Fruit fly (Drosophila melanogaster) whole organism, embryonic: Measurements from ENCODE around the gene CG34267.
A peak's percentile ranks its signal among the peaks of the same experiment; 100 is the strongest.

Experiments
- Adf1 ChIP-seq: fragments of 200-800 bp; sonication (Bioruptor generic); IDR thresholded peaks from 2 replicates; pipeline ENCODE4 v1.3.6; 2022; ENCODE audit warnings: missing biosample characterization, missing genetic modification characterization
- B-H1 ChIP-seq: fragments of 200-800 bp; sonication (Bioruptor generic); IDR thresholded peaks from 3 replicates; pipeline ENCODE4 v1.3.6; 2022; ENCODE audit warnings: missing biosample characterization, missing genetic modification characterization
- BEAF-32 ChIP-seq: fragments of 200-800 bp; sonication (Bioruptor generic); optimal IDR thresholded peaks from 3 replicates; lab custom pipeline; 2017; ENCODE audit warnings: missing biosample characterization, missing genetic modification characterization, mild to moderate bottlenecking, moderate library complexity, missing genetic modification reagents
- BtbVII ChIP-seq: fragments of 200-800 bp; sonication (Bioruptor generic); optimal IDR thresholded peaks from 3 replicates; lab custom pipeline; 2017; ENCODE audit warnings: missing biosample characterization, mild to moderate bottlenecking, missing genetic modification characterization
- Bteb2 ChIP-seq: fragments of 200-800 bp; sonication (Bioruptor generic); optimal IDR thresholded peaks from 2 replicates; lab custom pipeline; 2016; ENCODE audit warnings: missing biosample characterization, missing genetic modification characterization
- C15 ChIP-seq: fragments of 200-800 bp; sonication (Bioruptor generic); IDR thresholded peaks from 3 replicates; pipeline ENCODE4 v1.3.6; 2022; ENCODE audit warnings: missing biosample characterization, missing genetic modification characterization
- CG11247 ChIP-seq: fragments of 200-800 bp; sonication (Bioruptor generic); IDR thresholded peaks from 2 replicates; pipeline ENCODE4 v1.3.6; 2022; ENCODE audit warnings: missing biosample characterization, missing genetic modification characterization
- CG11696 ChIP-seq: fragments of 200-800 bp; sonication (Bioruptor generic); IDR thresholded peaks from 2 replicates; pipeline ENCODE4 v1.3.6; 2022; ENCODE audit warnings: missing biosample characterization, missing genetic modification characterization
- CG12942 ChIP-seq: fragments of 200-800 bp; sonication (Bioruptor generic); optimal IDR thresholded peaks from 3 replicates; lab custom pipeline; 2016; ENCODE audit warnings: missing biosample characterization, missing genetic modification characterization
- CG14014 ChIP-seq: fragments of 200-800 bp; sonication (Bioruptor generic); IDR thresholded peaks from 2 replicates; pipeline ENCODE4 v1.3.6; 2022; ENCODE audit warnings: missing biosample characterization, missing genetic modification characterization
- CG14441 ChIP-seq: fragments of 200-800 bp; sonication (Bioruptor generic); IDR thresholded peaks from 2 replicates; pipeline ENCODE4 v1.3.6; 2022; ENCODE audit warnings: missing biosample characterization, missing genetic modification characterization
- CG15011 ChIP-seq: fragments of 200-800 bp; sonication (Bioruptor generic); optimal IDR thresholded peaks from 3 replicates; lab custom pipeline; 2018; ENCODE audit warnings: missing biosample characterization, mild to moderate bottlenecking, missing genetic modification characterization
- CG15479 ChIP-seq: fragments of 200-800 bp; sonication (Bioruptor generic); optimal IDR thresholded peaks from 3 replicates; lab custom pipeline; 2019; ENCODE audit warnings: missing biosample characterization, mild to moderate bottlenecking, missing genetic modification characterization, moderate library complexity
- CG17912 ChIP-seq: fragments of 200-800 bp; sonication (Bioruptor generic); optimal IDR thresholded peaks from 2 replicates; lab custom pipeline; 2018; ENCODE audit warnings: missing biosample characterization, mild to moderate bottlenecking, missing genetic modification characterization
- CG2678 ChIP-seq: fragments of 200-800 bp; sonication (Bioruptor generic); optimal IDR thresholded peaks from 3 replicates; lab custom pipeline; 2019; ENCODE audit warnings: missing biosample characterization, mild to moderate bottlenecking, missing genetic modification characterization, moderate library complexity
- CG2712 ChIP-seq: fragments of 200-800 bp; optimal IDR thresholded peaks from 3 replicates; lab custom pipeline; 2019; ENCODE audit warnings: missing biosample characterization, mild to moderate bottlenecking, missing genetic modification characterization, moderate library complexity
- CG2875 ChIP-seq: fragments of 200-800 bp; sonication (Bioruptor generic); optimal IDR thresholded peaks from 2 replicates; lab custom pipeline; 2017; ENCODE audit warnings: missing biosample characterization, mild to moderate bottlenecking, missing genetic modification characterization, missing genetic modification reagents
- CG43689 ChIP-seq: fragments of 200-800 bp; sonication (Bioruptor generic); IDR thresholded peaks from 2 replicates; pipeline ENCODE4 v1.3.6; 2022; ENCODE audit warnings: missing biosample characterization, missing genetic modification characterization
- CG4617 ChIP-seq: fragments of 200-800 bp; sonication (Bioruptor generic); optimal IDR thresholded peaks from 3 replicates; lab custom pipeline; 2016; ENCODE audit warnings: missing biosample characterization, missing genetic modification characterization, borderline replicate concordance
- CG5953 ChIP-seq: fragments of 200-800 bp; sonication (Bioruptor generic); IDR thresholded peaks from 2 replicates; pipeline ENCODE4 v1.3.6; 2022; ENCODE audit warnings: missing biosample characterization, missing genetic modification characterization
- CG8089 ChIP-seq: fragments of 200-800 bp; sonication (Bioruptor generic); optimal IDR thresholded peaks from 3 replicates; lab custom pipeline; 2016; ENCODE audit warnings: missing biosample characterization, missing genetic modification characterization
- CG8388 ChIP-seq: fragments of 200-800 bp; sonication (Bioruptor generic); optimal IDR thresholded peaks from 2 replicates; lab custom pipeline; 2019; ENCODE audit warnings: missing biosample characterization, mild to moderate bottlenecking, missing genetic modification characterization, moderate library complexity
- CG8478 ChIP-seq: fragments of >200 bp; optimal IDR thresholded peaks from 2 replicates; lab custom pipeline; 2018
- CG9215 ChIP-seq: fragments of 200-800 bp; sonication (Bioruptor generic); IDR thresholded peaks from 2 replicates; pipeline ENCODE4 v1.3.6; 2022; ENCODE audit warnings: missing biosample characterization, missing genetic modification characterization
- E2f1 ChIP-seq: fragments of 200-800 bp; sonication (Bioruptor generic); IDR thresholded peaks from 2 replicates; pipeline ENCODE4 v1.3.6; 2022; ENCODE audit warnings: missing biosample characterization, missing genetic modification characterization
- H15 ChIP-seq: fragments of 200-800 bp; sonication (Bioruptor generic); IDR thresholded peaks from 3 replicates; pipeline ENCODE4 v1.3.6; 2022; ENCODE audit warnings: missing biosample characterization, missing genetic modification characterization
- Hmx ChIP-seq: fragments of 200-800 bp; sonication (Bioruptor generic); optimal IDR thresholded peaks from 2 replicates; lab custom pipeline; 2016; ENCODE audit warnings: missing biosample characterization, missing genetic modification characterization
- Lhr ChIP-seq: fragments of 200-800 bp; sonication (Bioruptor generic); optimal IDR thresholded peaks from 3 replicates; lab custom pipeline; 2017; ENCODE audit warnings: mild to moderate bottlenecking, missing biosample characterization, missing genetic modification reagents, missing genetic modification characterization
- Lpt ChIP-seq: fragments of >200 bp; optimal IDR thresholded peaks from 2 replicates; lab custom pipeline; 2018; ENCODE audit warnings: missing biosample characterization, missing genetic modification characterization
- NC2α ChIP-seq: fragments of 200-800 bp; sonication (Bioruptor generic); optimal IDR thresholded peaks from 2 replicates; lab custom pipeline; 2016; ENCODE audit warnings: missing biosample characterization, missing genetic modification characterization
- Nf-YA ChIP-seq: fragments of 200-800 bp; sonication (Bioruptor generic); IDR thresholded peaks from 2 replicates; pipeline ENCODE4 v1.3.6; 2022; ENCODE audit warnings: missing biosample characterization, missing genetic modification characterization
- Opbp ChIP-seq: fragments of 200-800 bp; sonication (Bioruptor generic); IDR thresholded peaks from 3 replicates; pipeline ENCODE4 v1.3.6; 2022; ENCODE audit warnings: missing biosample characterization, missing genetic modification characterization; ENCODE audit not compliant: partially characterized antibody
- Sry-δ ChIP-seq: fragments of 200-800 bp; sonication (Bioruptor generic); optimal IDR thresholded peaks from 2 replicates; lab custom pipeline; 2016; ENCODE audit warnings: missing biosample characterization, missing genetic modification characterization
- Taf1 ChIP-seq: fragments of 200-800 bp; sonication (Bioruptor generic); IDR thresholded peaks from 2 replicates; pipeline ENCODE4 v1.3.6; 2022; ENCODE audit warnings: missing biosample characterization, missing genetic modification characterization
- YL-1 ChIP-seq: fragments of 200-800 bp; sonication (Bioruptor generic); optimal IDR thresholded peaks from 3 replicates; lab custom pipeline; 2017; ENCODE audit warnings: missing biosample characterization, mild to moderate bottlenecking, missing genetic modification characterization
- az2 ChIP-seq: fragments of 200-800 bp; sonication (Bioruptor generic); optimal IDR thresholded peaks from 3 replicates; lab custom pipeline; 2016; ENCODE audit warnings: missing biosample characterization, missing genetic modification characterization
- br ChIP-seq: fragments of >200 bp; optimal IDR thresholded peaks from 2 replicates; lab custom pipeline; 2017
- crc ChIP-seq: fragments of 200-800 bp; sonication (Bioruptor generic); optimal IDR thresholded peaks from 2 replicates; lab custom pipeline; 2016; ENCODE audit warnings: missing biosample characterization, missing genetic modification characterization
- dimm ChIP-seq: fragments of 200-800 bp; sonication (Bioruptor generic); IDR thresholded peaks from 2 replicates; pipeline ENCODE4 v1.3.6; 2022; ENCODE audit warnings: missing biosample characterization, missing genetic modification characterization
- fd3F ChIP-seq: fragments of 200-800 bp; sonication (Bioruptor generic); optimal IDR thresholded peaks from 2 replicates; lab custom pipeline; 2018; ENCODE audit warnings: missing biosample characterization, mild to moderate bottlenecking, missing genetic modification characterization, moderate library complexity
- grn ChIP-seq: fragments of 200-800 bp; sonication (Bioruptor generic); optimal IDR thresholded peaks from 3 replicates; lab custom pipeline; 2017; ENCODE audit warnings: missing biosample characterization, missing genetic modification characterization
- her ChIP-seq: fragments of 200-800 bp; sonication (Bioruptor generic); optimal IDR thresholded peaks from 2 replicates; lab custom pipeline; 2016; ENCODE audit warnings: missing biosample characterization, missing genetic modification characterization
- inv ChIP-seq: fragments of 200-800 bp; sonication (Bioruptor generic); IDR thresholded peaks from 2 replicates; pipeline ENCODE4 v1.3.6; 2022; ENCODE audit warnings: missing biosample characterization, missing genetic modification characterization; ENCODE audit not compliant: partially characterized antibody
- klu ChIP-seq: fragments of 200-800 bp; sonication (Bioruptor generic); IDR thresholded peaks from 2 replicates; pipeline ENCODE4 v1.3.6; 2022; ENCODE audit warnings: missing biosample characterization, missing genetic modification characterization
- phol ChIP-seq: fragments of 200-800 bp; sonication (Bioruptor generic); optimal IDR thresholded peaks from 3 replicates; lab custom pipeline; 2018; ENCODE audit warnings: missing biosample characterization, mild to moderate bottlenecking, missing genetic modification characterization, moderate library complexity
- row ChIP-seq: fragments of 200-800 bp; sonication (Bioruptor generic); IDR thresholded peaks from 3 replicates; pipeline ENCODE4 v1.3.6; 2022; ENCODE audit warnings: missing biosample characterization, missing genetic modification characterization
- sc ChIP-seq, 3 experiments: fragments of >200 bp in 2 of 3; fragments of 200-800 bp in 1 of 3; sonication (Bioruptor generic) in 1 of 3; optimal IDR thresholded peaks; 2 replicates in 2 of 3; 3 replicates in 1 of 3; lab custom pipeline; 2017; ENCODE audit warnings: mild to moderate bottlenecking in 1 of 3, missing biosample characterization in 1 of 3, missing genetic modification characterization in 1 of 3, missing genetic modification reagents in 1 of 3
- sd ChIP-seq: fragments of 200-800 bp; sonication (Bioruptor generic); optimal IDR thresholded peaks from 3 replicates; lab custom pipeline; 2018; ENCODE audit warnings: missing biosample characterization, mild to moderate bottlenecking, missing genetic modification characterization, moderate library complexity
- sens-2 ChIP-seq: fragments of 200-800 bp; sonication (Bioruptor generic); IDR thresholded peaks from 2 replicates; pipeline ENCODE4 v1.3.6; 2022; ENCODE audit warnings: missing biosample characterization, missing genetic modification characterization
- so ChIP-seq: fragments of 200-800 bp; sonication (Bioruptor generic); IDR thresholded peaks from 3 replicates; pipeline ENCODE4 v1.3.6; 2022; ENCODE audit warnings: missing biosample characterization, missing genetic modification characterization
- twi ChIP-seq: fragments of 200-800 bp; optimal IDR thresholded peaks from 2 replicates; lab custom pipeline; 2019; ENCODE audit warnings: missing biosample characterization, mild to moderate bottlenecking, missing genetic modification characterization, moderate library complexity

The CG34267 gene

DNA sequence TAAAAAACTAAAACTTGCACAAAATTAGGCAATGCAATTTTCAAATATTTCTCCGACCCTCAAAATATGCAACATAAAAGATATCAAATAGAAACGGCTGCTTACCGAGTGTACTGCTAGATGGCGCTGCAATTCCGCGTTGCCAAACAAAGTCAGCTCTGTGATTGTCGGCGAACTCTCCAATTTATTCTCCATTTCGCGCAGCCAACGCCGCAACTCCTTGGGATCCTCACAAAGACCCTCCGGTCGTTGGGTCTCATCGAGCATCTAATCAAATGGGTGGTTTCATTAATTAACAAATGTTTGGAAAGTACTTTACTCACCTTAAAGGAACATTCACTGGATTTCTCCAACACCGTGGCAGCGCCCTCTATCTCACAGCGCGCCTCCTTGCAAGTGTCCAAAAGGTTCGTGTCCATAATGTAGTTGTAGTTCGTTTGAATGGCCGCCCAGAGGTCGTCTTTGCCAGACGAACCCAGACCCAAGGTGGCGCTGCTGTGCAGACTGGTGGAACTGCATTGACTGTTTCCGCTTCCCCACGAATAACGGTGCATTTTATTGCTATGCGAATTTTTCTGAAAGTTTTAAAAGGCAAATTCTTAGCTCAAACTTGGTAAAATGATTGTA is 5.6 kb upstream of the CG34267 start (continued):
- TF ChIP-seq B-H1 (GFP tag; lab: Robert Waterston, UW) (peak; percentile 55; the same call in 2 of the 3 replicates), CG8388 (GFP tag; lab: Kevin White, UChicago) (no peak), klu (GFP tag; lab: Robert Waterston, UW) (no peak), Opbp (no peak), BtbVII (no peak), fd3F (GFP tag; lab: Kevin White, UChicago) (peak; percentile 53), CG8089 (peak; percentile 88), CG15011 (GFP tag; lab: Kevin White, UChicago) (no peak), CG5953 (GFP tag; lab: Robert Waterston, UW) (peak; percentile 40; the same call in 1 of the 2 replicates), H15 (GFP tag; lab: Robert Waterston, UW) (peak; percentile 64), CG12942 (GFP tag; lab: Kevin White, UChicago) (peak; percentile 77), CG14441 (GFP tag; lab: Robert Waterston, UW) (peak; percentile 78), Bteb2 (GFP tag; lab: Kevin White, UChicago) (peak; percentile 38), Lpt (GFP tag; lab: Kevin White, UChicago) (no peak), CG17912 (peak; percentile 86), CG8478 (lab: Kevin White, UChicago) (peak; percentile 94), Adf1 (GFP tag; lab: Robert Waterston, UW) (no peak), C15 (GFP tag; lab: Robert Waterston, UW) (no peak), Sry-δ (GFP tag; lab: Kevin White, UChicago) (peak; percentile 51), CG14014 (GFP tag; lab: Robert Waterston, UW) (peak; percentile 66), CG9215 (GFP tag; lab: Robert Waterston, UW) (peak; percentile 65), CG4617 (GFP tag; lab: Kevin White, UChicago) (peak; percentile 44), CG11696 (GFP tag; lab: Robert Waterston, UW) (peak; percentile 49; the same call in 1 of the 2 replicates), dimm (GFP tag; lab: Robert Waterston, UW) (0 out of 2 replicates have a peak, but pooled peaks have one; percentile 11), twi (tag; lab: Kevin White, UChicago) (peak; percentile 22), her (GFP tag; lab: Kevin White, UChicago) (peak; percentile 68), CG2678 (tag; lab: Kevin White, UChicago) (peak; percentile 31), CG43689 (GFP tag; lab: Robert Waterston, UW) (no peak), phol (tag; lab: Kevin White, UChicago) (peak; percentile 62), sc (optimal IDR thresholded peaks at IDR 0.05; lab: Kevin White, UChicago) (no peak), sc (GFP tag; optimal IDR thresholded peaks at IDR 0.05; lab: Kevin White, UChicago) (peak; percentile 17), YL-1 (GFP tag; lab: Kevin White, UChicago) (no peak), CG15479 (GFP tag; lab: Kevin White, UChicago) (no peak), so (GFP tag; lab: Robert Waterston, UW) (peak; percentile 65; the same call in 1 of the 3 replicates), br (no peak), Hmx (no peak), NC2α (GFP tag; lab: Kevin White, UChicago) (peak; percentile 50), az2 (GFP tag; lab: Kevin White, UChicago) (peak; percentile 80), CG2875 (GFP tag; lab: Kevin White, UChicago) (peak; percentile 63), CG2712 (tag; lab: Kevin White, UChicago) (peak; percentile 49), inv (GFP tag; lab: Robert Waterston, UW) (no peak), E2f1 (peak; percentile 70; the same call in 1 of the 2 replicates), CG11247 (GFP tag; lab: Robert Waterston, UW) (peak; percentile 78), row (peak; percentile 36; the same call in 1 of the 3 replicates), grn (GFP tag; lab: Kevin White, UChicago) (peak; percentile 18), sd (tag; lab: Kevin White, UChicago) (no peak), Lhr (GFP tag; lab: Kevin White, UChicago) (peak; percentile 91), crc (GFP tag; lab: Kevin White, UChicago) (peak; percentile 19), Nf-YA (GFP tag; lab: Robert Waterston, UW) (no peak), BEAF-32 (GFP tag; lab: Kevin White, UChicago) (peak; percentile 23), Taf1 (GFP tag; lab: Robert Waterston, UW) (no peak; the same call in 1 of the 2 replicates), sens-2 (peak; percentile 66)
